Fruit fly (Drosophila melanogaster): ENCODE measurements around the gene CG5397.

CG5397 gene

dm6 chr2L:1207432-1207831, 32.4 kb upstream of the CG5397 start (continued):
- TF ChIP-seq vnd (GFP tag; IDR thresholded peaks at IDR 0.05; ENCODE audit: partially characterized antibody): no peak
- no peak for TF ChIP-seq twi (tag; optimal IDR thresholded peaks at IDR 0.05)
- no peak for TF ChIP-seq CG18011 (GFP tag; optimal IDR thresholded peaks at IDR 0.05)
- no peak for TF ChIP-seq aop (GFP tag; IDR thresholded peaks at IDR 0.05)
- no peak for TF ChIP-seq zfh2 (GFP tag; optimal IDR thresholded peaks at IDR 0.05)
- TF ChIP-seq eyg (GFP tag; optimal IDR thresholded peaks at IDR 0.05): no peak
- TF ChIP-seq Side (GFP tag; optimal IDR thresholded peaks at IDR 0.05): no peak
- TF ChIP-seq sqz (GFP tag; optimal IDR thresholded peaks at IDR 0.05): no peak
- TF ChIP-seq CG17186 (GFP tag; optimal IDR thresholded peaks at IDR 0.05): no peak
- TF ChIP-seq slp2 (GFP tag; optimal IDR thresholded peaks at IDR 0.05): no peak
- TF ChIP-seq sd (tag; optimal IDR thresholded peaks at IDR 0.05): no peak
- TF ChIP-seq lola (GFP tag; optimal IDR thresholded peaks at IDR 0.05): no peak
- peak; percentile 36 for TF ChIP-seq sug (tag; optimal IDR thresholded peaks at IDR 0.05)
- peak; percentile 60 for TF ChIP-seq CG2678 (tag; optimal IDR thresholded peaks at IDR 0.05)
- TF ChIP-seq Poxn (GFP tag; IDR thresholded peaks at IDR 0.05): peak; percentile 9; the same call in 1 of the 2 replicates
- no peak for TF ChIP-seq insv (GFP tag; optimal IDR thresholded peaks at IDR 0.05)
- no peak for TF ChIP-seq CG4820 (GFP tag; optimal IDR thresholded peaks at IDR 0.05)
- peak; percentile 54 for TF ChIP-seq CG10209 (GFP tag; optimal IDR thresholded peaks at IDR 0.05)
- no peak for TF ChIP-seq CG42726 (GFP tag; IDR thresholded peaks at IDR 0.05; ENCODE audit: partially characterized antibody)
- TF ChIP-seq Xrp1 (GFP tag; IDR thresholded peaks at IDR 0.05): peak; percentile 69
- TF ChIP-seq CG7271 (tag; optimal IDR thresholded peaks at IDR 0.05): no peak
- TF ChIP-seq CG15269 (tag; optimal IDR thresholded peaks at IDR 0.05): peak; percentile 75
- TF ChIP-seq Doc2 (GFP tag; IDR thresholded peaks at IDR 0.05): peak; percentile 23; the same call in 1 of the 2 replicates
- TF ChIP-seq Gsc (GFP tag; IDR thresholded peaks at IDR 0.05): no peak
- TF ChIP-seq pfk (GFP tag; optimal IDR thresholded peaks at IDR 0.05): no peak
- no peak for TF ChIP-seq ERR (GFP tag; optimal IDR thresholded peaks at IDR 0.05)
- TF ChIP-seq Pdp1 (GFP tag; optimal IDR thresholded peaks at IDR 0.05): peak in 1 of 2 experiments; percentile 20
- TF ChIP-seq CG2120 (GFP tag; optimal IDR thresholded peaks at IDR 0.05): peak; percentile 80
- TF ChIP-seq nerfin-2 (GFP tag; IDR thresholded peaks at IDR 0.05; ENCODE audit: partially characterized antibody): no peak
- no peak for TF ChIP-seq NC2β (GFP tag; optimal IDR thresholded peaks at IDR 0.05)
- TF ChIP-seq CG30020 (tag; optimal IDR thresholded peaks at IDR 0.05): no peak
- TF ChIP-seq CG10959 (GFP tag; IDR thresholded peaks at IDR 0.05): 0 out of 2 replicates have a peak, but pooled peaks have one; percentile 36
- TF ChIP-seq CG6689 (GFP tag; IDR thresholded peaks at IDR 0.05): peak; percentile 33
- no peak for TF ChIP-seq p53 (GFP tag; optimal IDR thresholded peaks at IDR 0.05)
- TF ChIP-seq kni (GFP tag; optimal IDR thresholded peaks at IDR 0.05): no peak
- TF ChIP-seq CG43689 (GFP tag; IDR thresholded peaks at IDR 0.05): 0 out of 2 replicates have a peak, but pooled peaks have one; percentile 18
- TF ChIP-seq Rfx (GFP tag; IDR thresholded peaks at IDR 0.05): peak; percentile 74
- TF ChIP-seq Mad (GFP tag; optimal IDR thresholded peaks at IDR 0.05): no peak
- peak; percentile 51; the same call in 1 of the 2 replicates for TF ChIP-seq NFAT (GFP tag; IDR thresholded peaks at IDR 0.05)
- no peak for TF ChIP-seq Atf-2 (GFP tag; optimal IDR thresholded peaks at IDR 0.05)
- no peak for TF ChIP-seq fd102C (GFP tag; optimal IDR thresholded peaks at IDR 0.05)
- TF ChIP-seq Gug (GFP tag; IDR thresholded peaks at IDR 0.05): peak; percentile 56; the same call in 3 of the 4 replicates
- no peak for TF ChIP-seq CG1647 (GFP tag; optimal IDR thresholded peaks at IDR 0.05)
- TF ChIP-seq CG10431 (GFP tag; optimal IDR thresholded peaks at IDR 0.05): no peak
- TF ChIP-seq Optix (GFP tag; IDR thresholded peaks at IDR 0.05): peak; percentile 54; the same call in 1 of the 3 replicates
- TF ChIP-seq Dip3 (GFP tag; optimal IDR thresholded peaks at IDR 0.05): peak; percentile 24
- no peak for TF ChIP-seq Neu2 (GFP tag; optimal IDR thresholded peaks at IDR 0.05; ENCODE audit: borderline replicate concordance)
- TF ChIP-seq CG1603 (tag; optimal IDR thresholded peaks at IDR 0.05): peak; percentile 73
- TF ChIP-seq crol (GFP tag; IDR thresholded peaks at IDR 0.05): no peak
- TF ChIP-seq ind (GFP tag; optimal IDR thresholded peaks at IDR 0.05): peak; percentile 42
- no peak for TF ChIP-seq kay (GFP tag; optimal IDR thresholded peaks at IDR 0.05)
